Worm (Caenorhabditis elegans) whole organism, L4 larva: Measurements from ENCODE around the gene C35A5.11.

Experiments used
- D1046.2 ChIP-seq: fragments of 200-800 bp; sonication (Bioruptor generic); IDR thresholded peaks from 2 replicates; pipeline ENCODE4 v1.3.6; 2022; ENCODE audit warnings: missing genetic modification characterization, missing compliant biosample characterization
- F26F4.8 ChIP-seq: fragments of 200-800 bp; sonication (Bioruptor generic); conservative IDR thresholded peaks from 2 replicates; pipeline ENCODE4 v1.3.6; 2022; ENCODE audit warnings: missing genetic modification characterization, missing compliant biosample characterization
- F49E8.2 ChIP-seq: sonication (generic microtip); optimal IDR thresholded peaks from 2 replicates; lab custom pipeline; 2016; ENCODE audit warnings: missing compliant biosample characterization, mild to moderate bottlenecking, missing genetic modification characterization, borderline replicate concordance
- T20F7.1 ChIP-seq: fragments of 200-800 bp; sonication (Bioruptor generic); optimal IDR thresholded peaks from 2 replicates; lab custom pipeline; 2018; ENCODE audit warnings: mild to moderate bottlenecking, missing genetic modification characterization, missing compliant biosample characterization
- T26A8.4 ChIP-seq: fragments of 200-800 bp; sonication (Bioruptor generic); IDR thresholded peaks from 2 replicates; pipeline ENCODE4 v1.3.6; 2022; ENCODE audit warnings: missing genetic modification characterization, missing compliant biosample characterization
- Y105C5A.15 ChIP-seq: fragments of 200-800 bp; sonication (Bioruptor generic); IDR thresholded peaks from 2 replicates; pipeline ENCODE4 v1.3.6; 2022; ENCODE audit warnings: missing genetic modification characterization, missing compliant biosample characterization
- Y75B8A.6 ChIP-seq: fragments of 200-800 bp; sonication (Bioruptor generic); IDR thresholded peaks from 2 replicates; pipeline ENCODE4 v1.3.6; 2022; ENCODE audit warnings: missing genetic modification reagents, missing genetic modification characterization, missing compliant biosample characterization
- ZK546.5 ChIP-seq, 2 experiments: sonication (generic microtip); optimal IDR thresholded peaks; 2 replicates each; lab custom pipeline; 2017; ENCODE audit warnings: missing biosample characterization in 2 of 2, missing genetic modification characterization in 2 of 2
- aha-1 ChIP-seq: fragments of 150-350 bp; peaks from one replicate; lab custom pipeline; 2014; ENCODE audit warnings: missing biosample characterization, missing genetic modification characterization
- ceh-28 ChIP-seq: fragments of 150-350 bp; optimal IDR thresholded peaks from 2 replicates; lab custom pipeline; 2014; ENCODE audit warnings: missing biosample characterization, missing genetic modification reagents, missing genetic modification characterization
- ceh-32 ChIP-seq: sonication (generic microtip); optimal IDR thresholded peaks from 2 replicates; lab custom pipeline; 2016; ENCODE audit warnings: mild to moderate bottlenecking, missing genetic modification characterization, missing compliant biosample characterization; ENCODE audit not compliant: poor library complexity
- ceh-82 ChIP-seq: sonication (generic microtip); optimal IDR thresholded peaks from 2 replicates; lab custom pipeline; 2017; ENCODE audit warnings: missing biosample characterization, missing genetic modification characterization
- daf-16 ChIP-seq, 3 experiments: sonication (generic microtip); optimal IDR thresholded peaks; 2 replicates each; lab custom pipeline; 2016 to 2017; ENCODE audit warnings: missing genetic modification characterization in 3 of 3, missing genetic modification reagents in 3 of 3, mild to moderate bottlenecking in 2 of 3, missing compliant biosample characterization in 2 of 3, missing biosample characterization in 1 of 3, moderate library complexity in 1 of 3
- daf-19 ChIP-seq: fragments of 200-800 bp; sonication (Bioruptor generic); conservative IDR thresholded peaks from 2 replicates; pipeline ENCODE4 v1.3.6; 2022; ENCODE audit warnings: missing genetic modification characterization, missing compliant biosample characterization
- daf-8 ChIP-seq: fragments of 200-800 bp; sonication (Bioruptor generic); IDR thresholded peaks from 2 replicates; pipeline ENCODE4 v1.3.6; 2022; ENCODE audit warnings: missing genetic modification characterization, missing compliant biosample characterization
- dmd-9 ChIP-seq: fragments of 200-800 bp; sonication (Bioruptor generic); IDR thresholded peaks from 2 replicates; pipeline ENCODE4 v1.3.6; 2022; ENCODE audit warnings: missing genetic modification reagents, missing genetic modification characterization, missing compliant biosample characterization
- duxl-1 ChIP-seq: sonication (generic microtip); optimal IDR thresholded peaks from 2 replicates; lab custom pipeline; 2016; ENCODE audit warnings: mild to moderate bottlenecking, missing genetic modification characterization, moderate library complexity, missing compliant biosample characterization; ENCODE audit not compliant: poor library complexity
- dve-1 ChIP-seq: sonication (generic microtip); optimal IDR thresholded peaks from 2 replicates; lab custom pipeline; 2017; ENCODE audit warnings: antibody characterized with exemption, mild to moderate bottlenecking, missing genetic modification characterization, missing compliant biosample characterization; ENCODE audit not compliant: insufficient read depth
- egl-43 ChIP-seq: fragments of 200-800 bp; sonication (Bioruptor generic); IDR thresholded peaks from 2 replicates; pipeline ENCODE4 v1.3.6; 2022; ENCODE audit warnings: missing genetic modification reagents, missing genetic modification characterization, missing compliant biosample characterization
- gei-8 ChIP-seq: fragments of 200-800 bp; sonication (Bioruptor generic); optimal IDR thresholded peaks from 2 replicates; lab custom pipeline; 2018; ENCODE audit warnings: mild to moderate bottlenecking, missing genetic modification characterization, missing compliant biosample characterization
- hif-1 ChIP-seq, 2 experiments: sonication (generic microtip); optimal IDR thresholded peaks; 2 replicates each; lab custom pipeline; 2016 to 2017; ENCODE audit warnings: missing compliant biosample characterization in 2 of 2, missing genetic modification characterization in 2 of 2, missing genetic modification reagents in 2 of 2, missing genotype in 2 of 2, mild to moderate bottlenecking in 1 of 2
- hlh-30 ChIP-seq: sonication (generic microtip); optimal IDR thresholded peaks from 2 replicates; lab custom pipeline; 2017; ENCODE audit warnings: antibody characterized with exemption, mild to moderate bottlenecking, missing genetic modification characterization, missing compliant biosample characterization; ENCODE audit not compliant: insufficient read depth
- hmg-1.1 ChIP-seq: fragments of 200-800 bp; sonication (Bioruptor generic); IDR thresholded peaks from 2 replicates; pipeline ENCODE4 v1.3.6; 2022; ENCODE audit warnings: missing genetic modification reagents, missing genetic modification characterization, missing compliant biosample characterization
- lin-15B ChIP-seq: fragments of 150-350 bp; sonication (generic microtip); optimal IDR thresholded peaks from 3 replicates; lab custom pipeline; 2014; ENCODE audit warnings: missing biosample characterization, missing genetic modification characterization
- lin-39 ChIP-seq: fragments of 150-350 bp; optimal IDR thresholded peaks from 2 replicates; lab custom pipeline; 2014; ENCODE audit warnings: missing biosample characterization, missing genetic modification reagents, missing genetic modification characterization
- lir-3 ChIP-seq: sonication (generic microtip); optimal IDR thresholded peaks from 2 replicates; lab custom pipeline; 2016; ENCODE audit warnings: mild to moderate bottlenecking, missing genetic modification characterization, missing compliant biosample characterization
- madf-9 ChIP-seq: fragments of 200-800 bp; sonication (Bioruptor generic); conservative IDR thresholded peaks from 2 replicates; pipeline ENCODE4 v1.3.6; 2022; ENCODE audit warnings: missing genetic modification reagents, missing genetic modification characterization, missing compliant biosample characterization
- mes-2 ChIP-seq: sonication (generic microtip); optimal IDR thresholded peaks from 2 replicates; lab custom pipeline; 2016; ENCODE audit warnings: missing genotype, mild to moderate bottlenecking, missing genetic modification characterization, missing compliant biosample characterization; ENCODE audit not compliant: poor library complexity, severe bottlenecking
- mxl-2 ChIP-seq: fragments of 200-800 bp; sonication (Bioruptor generic); conservative IDR thresholded peaks from 2 replicates; pipeline ENCODE4 v1.3.6; 2022; ENCODE audit warnings: missing genetic modification reagents, missing genetic modification characterization, missing compliant biosample characterization
- mxl-3 ChIP-seq: fragments of 200-800 bp; sonication (Bioruptor generic); optimal IDR thresholded peaks from 2 replicates; lab custom pipeline; 2018; ENCODE audit warnings: mild to moderate bottlenecking, missing genetic modification characterization, missing compliant biosample characterization
- nhr-102 ChIP-seq: sonication (generic microtip); optimal IDR thresholded peaks from 2 replicates; lab custom pipeline; 2016; ENCODE audit warnings: mild to moderate bottlenecking, missing genetic modification characterization, moderate library complexity, missing compliant biosample characterization
- nhr-28 ChIP-seq: fragments of 150-350 bp; optimal IDR thresholded peaks from 2 replicates; lab custom pipeline; 2014; ENCODE audit warnings: missing biosample characterization, missing genetic modification characterization
- nhr-42 ChIP-seq: fragments of 200-800 bp; sonication (Bioruptor generic); IDR thresholded peaks from 2 replicates; pipeline ENCODE4 v1.3.6; 2022; ENCODE audit warnings: missing genetic modification characterization, missing compliant biosample characterization
- nhr-76 ChIP-seq: fragments of 150-350 bp; optimal IDR thresholded peaks from 2 replicates; lab custom pipeline; 2014; ENCODE audit warnings: missing biosample characterization, missing genetic modification characterization
- pha-4 ChIP-seq, 2 experiments: fragments of 150-350 bp in 1 of 2; fragments of 200-800 bp in 1 of 2; sonication (Bioruptor generic) in 1 of 2; IDR thresholded peaks in 1 of 2; optimal IDR thresholded peaks in 1 of 2; 2 replicates each; pipeline versions ENCODE4 v1.3.6 to Lab custom; 2014 to 2022; ENCODE audit warnings: missing genetic modification characterization in 2 of 2, missing genetic modification reagents in 2 of 2, missing biosample characterization in 1 of 2, missing compliant biosample characterization in 1 of 2
- php-3 ChIP-seq: fragments of 200-800 bp; sonication (Bioruptor generic); IDR thresholded peaks from 2 replicates; pipeline ENCODE4 v1.3.6; 2022; ENCODE audit warnings: missing genetic modification reagents, missing genetic modification characterization, missing compliant biosample characterization
- pqm-1 ChIP-seq: sonication (generic microtip); optimal IDR thresholded peaks from 2 replicates; lab custom pipeline; 2017; ENCODE audit warnings: missing biosample characterization, missing genetic modification characterization
- saeg-2 ChIP-seq: fragments of 200-800 bp; sonication (Bioruptor generic); IDR thresholded peaks from 2 replicates; pipeline ENCODE4 v1.3.6; 2022; ENCODE audit warnings: missing genetic modification reagents, missing genetic modification characterization, missing compliant biosample characterization
- sdz-12 ChIP-seq: fragments of 200-800 bp; sonication (Bioruptor generic); optimal IDR thresholded peaks from 2 replicates; lab custom pipeline; 2018; ENCODE audit warnings: mild to moderate bottlenecking, missing genetic modification characterization, missing compliant biosample characterization
- set-16 ChIP-seq: fragments of 200-800 bp; sonication (Bioruptor generic); IDR thresholded peaks from 2 replicates; pipeline ENCODE4 v1.3.6; 2022; ENCODE audit warnings: missing genetic modification reagents, missing genetic modification characterization, missing compliant biosample characterization
- skn-1 ChIP-seq: fragments of 150-350 bp; optimal IDR thresholded peaks from 2 replicates; lab custom pipeline; 2014; ENCODE audit warnings: missing biosample characterization, missing genetic modification characterization
- snpc-1.2 ChIP-seq: fragments of 200-800 bp; sonication (Bioruptor generic); IDR thresholded peaks from 2 replicates; pipeline ENCODE4 v1.3.6; 2022; ENCODE audit warnings: missing genetic modification reagents, missing genetic modification characterization, missing compliant biosample characterization
- spr-3 ChIP-seq: fragments of 200-800 bp; sonication (Bioruptor generic); optimal IDR thresholded peaks from 2 replicates; lab custom pipeline; 2018; ENCODE audit warnings: mild to moderate bottlenecking, missing genetic modification characterization, missing compliant biosample characterization
- unc-62 ChIP-seq, 3 experiments: fragments of 150-350 bp in 1 of 3; sonication (generic microtip); optimal IDR thresholded peaks in 2 of 3; peaks in 1 of 3; 1 replicate in 1 of 3; 2 replicates in 2 of 3; lab custom pipeline; 2014 to 2017; ENCODE audit warnings: missing biosample characterization in 3 of 3, missing genetic modification characterization in 3 of 3, missing genetic modification reagents in 3 of 3, missing genotype in 1 of 3
- zag-1 ChIP-seq: fragments of 150-350 bp; optimal IDR thresholded peaks from 2 replicates; lab custom pipeline; 2014; ENCODE audit warnings: missing biosample characterization, missing genetic modification characterization

Gene C35A5.11

ce11 chrV:10467104-10467503 is 35.8 kb downstream of the C35A5.11 start (continued):
- no peak for TF ChIP-seq hmg-1.1 (GFP tag; lab: Robert Waterston, UW)
- TF ChIP-seq T26A8.4 (GFP tag; lab: Robert Waterston, UW), result no peak
- no peak for TF ChIP-seq lin-39 (tag; lab: Kevin White, UChicago)
- TF ChIP-seq saeg-2 (GFP tag; lab: Robert Waterston, UW), result no peak
- no peak for TF ChIP-seq ceh-28 (tag; lab: Kevin White, UChicago)
- no peak for TF ChIP-seq nhr-28 (tag; lab: Kevin White, UChicago)
- no peak for TF ChIP-seq daf-16 (GFP tag; optimal IDR thresholded peaks at IDR 0.05; lab: Kevin White, UChicago)
- TF ChIP-seq daf-16 (tag; optimal IDR thresholded peaks at IDR 0.05; lab: Kevin White, UChicago), result peak; percentile 15
- TF ChIP-seq mes-2 (tag; lab: Kevin White, UChicago), result peak; percentile 2
- TF ChIP-seq pqm-1 (tag; lab: Kevin White, UChicago), result no peak
- TF ChIP-seq snpc-1.2 (GFP tag; lab: Robert Waterston, UW), result no peak
- TF ChIP-seq lir-3, result no peak
- no peak for TF ChIP-seq egl-43 (GFP tag; lab: Robert Waterston, UW)
- no peak for TF ChIP-seq lin-15B (tag; lab: Kevin White, UChicago)
- no peak for TF ChIP-seq skn-1

ce11 chrV:10466607-10467092 is 36.3 kb downstream of the C35A5.11 start:
- TF ChIP-seq sdz-12 (GFP tag; lab: Kevin White, UChicago), result no peak
- TF ChIP-seq duxl-1, result peak; percentile 83
- no peak for TF ChIP-seq F26F4.8 (GFP tag; lab: Robert Waterston, UW)
- peak in 1 of 2 experiments; percentile 5 for TF ChIP-seq daf-16 (GFP tag; optimal IDR thresholded peaks at IDR 0.05; lab: Kevin White, UChicago)
- peak; percentile 69 for TF ChIP-seq daf-16 (tag; optimal IDR thresholded peaks at IDR 0.05; lab: Kevin White, UChicago)
- TF ChIP-seq aha-1 (tag; lab: Kevin White, UChicago), result peak; percentile 100
- TF ChIP-seq F49E8.2 (tag; lab: Kevin White, UChicago), result no peak
- no peak for TF ChIP-seq Y105C5A.15
- TF ChIP-seq hlh-30 (tag; lab: Kevin White, UChicago), result peak; percentile 98
- TF ChIP-seq pha-4 (GFP tag; IDR thresholded peaks at IDR 0.05; lab: Robert Waterston, UW), result peak; percentile 75
- TF ChIP-seq pha-4 (tag; optimal IDR thresholded peaks at IDR 0.05; lab: Kevin White, UChicago), result peak; percentile 89
- TF ChIP-seq php-3 (GFP tag; lab: Robert Waterston, UW), result peak; percentile 50
- no peak for TF ChIP-seq daf-19 (GFP tag; lab: Robert Waterston, UW)
- peak; percentile 92 for TF ChIP-seq mxl-3 (GFP tag; lab: Kevin White, UChicago)
- TF ChIP-seq lin-15B (tag; lab: Kevin White, UChicago), result no peak
- peak; percentile 97 for TF ChIP-seq dve-1 (tag; lab: Kevin White, UChicago)
- no peak for TF ChIP-seq daf-8 (GFP tag; lab: Robert Waterston, UW)
- TF ChIP-seq zag-1 (tag; lab: Kevin White, UChicago), result no peak
- TF ChIP-seq nhr-42 (GFP tag; lab: Robert Waterston, UW), result peak; percentile 52; the same call in 1 of the 2 replicates
- TF ChIP-seq dmd-9, result peak; percentile 57; the same call in 1 of the 2 replicates
- 0 out of 2 replicates have a peak, but pooled peaks have one; percentile 68 for TF ChIP-seq Y75B8A.6
- peak in 1 of 2 experiments; percentile 41 for TF ChIP-seq ZK546.5 (tag; optimal IDR thresholded peaks at IDR 0.05; lab: Kevin White, UChicago)
- TF ChIP-seq T20F7.1 (GFP tag; lab: Kevin White, UChicago), result peak; percentile 54
- peak; percentile 78 for TF ChIP-seq nhr-102 (tag; lab: Kevin White, UChicago)
- TF ChIP-seq mxl-2 (GFP tag; lab: Robert Waterston, UW), result peak; percentile 73
- peak in 1 of 2 experiments; percentile 99 for TF ChIP-seq unc-62 (GFP tag; optimal IDR thresholded peaks at IDR 0.05 in 1 of 2; lab: Kevin White, UChicago)
- no peak for TF ChIP-seq unc-62 (tag; optimal IDR thresholded peaks at IDR 0.05; lab: Kevin White, UChicago)
- peak; percentile 98 to 100 for TF ChIP-seq hif-1 (tag; optimal IDR thresholded peaks at IDR 0.05; lab: Kevin White, UChicago)
- peak; percentile 80 for TF ChIP-seq gei-8 (GFP tag; lab: Kevin White, UChicago)
- peak; percentile 59 for TF ChIP-seq skn-1
- 0 out of 2 replicates have a peak, but pooled peaks have one; percentile 13 for TF ChIP-seq madf-9
- TF ChIP-seq lin-39 (tag; lab: Kevin White, UChicago), result no peak
- TF ChIP-seq set-16 (GFP tag; lab: Robert Waterston, UW), result no peak
- TF ChIP-seq spr-3 (GFP tag; lab: Kevin White, UChicago), result peak; percentile 23
- no peak for TF ChIP-seq D1046.2
- peak; percentile 26 for TF ChIP-seq nhr-76 (tag; lab: Kevin White, UChicago)
- no peak for TF ChIP-seq ceh-82 (tag; lab: Kevin White, UChicago)
- no peak for TF ChIP-seq ceh-32
